Worm (Caenorhabditis elegans) whole organism, L4 larva: ENCODE results near the gene sqst-4.

Experiments used
- D1046.2 ChIP-seq: fragments of 200-800 bp; sonication (Bioruptor generic); IDR thresholded peaks from 2 replicates; pipeline ENCODE4 v1.3.6; 2022; ENCODE audit warnings: missing genetic modification characterization, missing compliant biosample characterization
- F37D6.2 ChIP-seq: sonication (generic microtip); optimal IDR thresholded peaks from 2 replicates; lab custom pipeline; 2016; ENCODE audit warnings: mild to moderate bottlenecking, missing genetic modification characterization, missing compliant biosample characterization
- F49E8.2 ChIP-seq: sonication (generic microtip); optimal IDR thresholded peaks from 2 replicates; lab custom pipeline; 2016; ENCODE audit warnings: missing compliant biosample characterization, mild to moderate bottlenecking, missing genetic modification characterization, borderline replicate concordance
- T20F7.1 ChIP-seq: fragments of 200-800 bp; sonication (Bioruptor generic); optimal IDR thresholded peaks from 2 replicates; lab custom pipeline; 2018; ENCODE audit warnings: mild to moderate bottlenecking, missing genetic modification characterization, missing compliant biosample characterization
- Y105C5A.15 ChIP-seq: fragments of 200-800 bp; sonication (Bioruptor generic); IDR thresholded peaks from 2 replicates; pipeline ENCODE4 v1.3.6; 2022; ENCODE audit warnings: missing genetic modification characterization, missing compliant biosample characterization
- Y75B8A.6 ChIP-seq: fragments of 200-800 bp; sonication (Bioruptor generic); IDR thresholded peaks from 2 replicates; pipeline ENCODE4 v1.3.6; 2022; ENCODE audit warnings: missing genetic modification reagents, missing genetic modification characterization, missing compliant biosample characterization
- ZK337.2 ChIP-seq: fragments of 200-800 bp; sonication (Bioruptor generic); IDR thresholded peaks from 2 replicates; pipeline ENCODE4 v1.3.6; 2022; ENCODE audit warnings: missing genetic modification reagents, missing genetic modification characterization, missing compliant biosample characterization
- ZK546.5 ChIP-seq, 2 experiments: sonication (generic microtip); optimal IDR thresholded peaks; 2 replicates each; lab custom pipeline; 2017; ENCODE audit warnings: missing biosample characterization in 2 of 2, missing genetic modification characterization in 2 of 2
- aly-2 ChIP-seq: sonication (generic microtip); optimal IDR thresholded peaks from 2 replicates; lab custom pipeline; 2018; ENCODE audit warnings: missing biosample characterization, missing genetic modification characterization
- ceh-20 ChIP-seq: fragments of 200-800 bp; sonication (Bioruptor generic); IDR thresholded peaks from 2 replicates; pipeline ENCODE4 v1.3.6; 2022; ENCODE audit warnings: missing genetic modification reagents, missing genetic modification characterization, missing compliant biosample characterization
- ceh-28 ChIP-seq: fragments of 150-350 bp; optimal IDR thresholded peaks from 2 replicates; lab custom pipeline; 2014; ENCODE audit warnings: missing biosample characterization, missing genetic modification reagents, missing genetic modification characterization
- ceh-32 ChIP-seq: sonication (generic microtip); optimal IDR thresholded peaks from 2 replicates; lab custom pipeline; 2016; ENCODE audit warnings: mild to moderate bottlenecking, missing genetic modification characterization, missing compliant biosample characterization; ENCODE audit not compliant: poor library complexity
- ceh-44 ChIP-seq: fragments of 200-800 bp; sonication (Bioruptor generic); IDR thresholded peaks from 2 replicates; pipeline ENCODE4 v1.3.6; 2022; ENCODE audit warnings: missing genetic modification reagents, missing genetic modification characterization, missing compliant biosample characterization
- ceh-82 ChIP-seq: sonication (generic microtip); optimal IDR thresholded peaks from 2 replicates; lab custom pipeline; 2017; ENCODE audit warnings: missing biosample characterization, missing genetic modification characterization
- ces-1 ChIP-seq: fragments of 150-350 bp; sonication (generic microtip); optimal IDR thresholded peaks from 4 replicates; lab custom pipeline; 2014; ENCODE audit warnings: missing biosample characterization, missing genetic modification reagents, missing genetic modification characterization
- cey-2 ChIP-seq: sonication (generic microtip); optimal IDR thresholded peaks from 3 replicates; lab custom pipeline; 2017; ENCODE audit warnings: missing genetic modification characterization, mild to moderate bottlenecking, missing compliant biosample characterization, antibody characterized with exemption, borderline replicate concordance; ENCODE audit not compliant: insufficient read depth
- ctbp-1 ChIP-seq: fragments of 200-800 bp; sonication (Bioruptor generic); IDR thresholded peaks from 2 replicates; pipeline ENCODE4 v1.3.6; 2022; ENCODE audit warnings: missing genetic modification reagents, missing genetic modification characterization, missing compliant biosample characterization
- daf-12 ChIP-seq: fragments of 150-350 bp; optimal IDR thresholded peaks from 2 replicates; lab custom pipeline; 2014; ENCODE audit warnings: missing biosample characterization, missing genetic modification reagents, missing genetic modification characterization
- dpl-1 ChIP-seq: fragments of 150-350 bp; optimal IDR thresholded peaks from 2 replicates; lab custom pipeline; 2014; ENCODE audit warnings: missing biosample characterization, missing genetic modification reagents, missing genetic modification characterization
- duxl-1 ChIP-seq: sonication (generic microtip); optimal IDR thresholded peaks from 2 replicates; lab custom pipeline; 2016; ENCODE audit warnings: mild to moderate bottlenecking, missing genetic modification characterization, moderate library complexity, missing compliant biosample characterization; ENCODE audit not compliant: poor library complexity
- fos-1 ChIP-seq: fragments of 150-350 bp; optimal IDR thresholded peaks from 2 replicates; lab custom pipeline; 2014; ENCODE audit warnings: missing biosample characterization, missing genetic modification characterization
- gei-8 ChIP-seq: fragments of 200-800 bp; sonication (Bioruptor generic); optimal IDR thresholded peaks from 2 replicates; lab custom pipeline; 2018; ENCODE audit warnings: mild to moderate bottlenecking, missing genetic modification characterization, missing compliant biosample characterization
- hif-1 ChIP-seq, 2 experiments: sonication (generic microtip); optimal IDR thresholded peaks; 2 replicates each; lab custom pipeline; 2016 to 2017; ENCODE audit warnings: missing compliant biosample characterization in 2 of 2, missing genetic modification characterization in 2 of 2, missing genetic modification reagents in 2 of 2, missing genotype in 2 of 2, mild to moderate bottlenecking in 1 of 2
- hlh-30 ChIP-seq: sonication (generic microtip); optimal IDR thresholded peaks from 2 replicates; lab custom pipeline; 2017; ENCODE audit warnings: antibody characterized with exemption, mild to moderate bottlenecking, missing genetic modification characterization, missing compliant biosample characterization; ENCODE audit not compliant: insufficient read depth
- hmg-1.1 ChIP-seq: fragments of 200-800 bp; sonication (Bioruptor generic); IDR thresholded peaks from 2 replicates; pipeline ENCODE4 v1.3.6; 2022; ENCODE audit warnings: missing genetic modification reagents, missing genetic modification characterization, missing compliant biosample characterization
- jun-1 ChIP-seq: fragments of 150-350 bp; optimal IDR thresholded peaks from 2 replicates; lab custom pipeline; 2014; ENCODE audit warnings: missing biosample characterization, missing genetic modification reagents, missing genetic modification characterization
- lin-13 ChIP-seq: fragments of 150-350 bp; optimal IDR thresholded peaks from 2 replicates; lab custom pipeline; 2014; ENCODE audit warnings: missing biosample characterization, missing genetic modification reagents, missing genetic modification characterization
- lin-38 ChIP-seq: fragments of 200-800 bp; sonication (Bioruptor generic); IDR thresholded peaks from 2 replicates; pipeline ENCODE4 v1.3.6; 2022; ENCODE audit warnings: missing genetic modification reagents, missing genetic modification characterization, missing compliant biosample characterization
- lin-39 ChIP-seq: fragments of 150-350 bp; optimal IDR thresholded peaks from 2 replicates; lab custom pipeline; 2014; ENCODE audit warnings: missing biosample characterization, missing genetic modification reagents, missing genetic modification characterization
- madf-5 ChIP-seq, 2 experiments: fragments of 200-800 bp; sonication (Bioruptor generic); IDR thresholded peaks; 2 replicates each; pipeline ENCODE4 v1.3.6; 2022; ENCODE audit warnings: missing compliant biosample characterization in 2 of 2, missing genetic modification characterization in 2 of 2
- madf-9 ChIP-seq: fragments of 200-800 bp; sonication (Bioruptor generic); conservative IDR thresholded peaks from 2 replicates; pipeline ENCODE4 v1.3.6; 2022; ENCODE audit warnings: missing genetic modification reagents, missing genetic modification characterization, missing compliant biosample characterization
- mdt-29 ChIP-seq: fragments of 200-800 bp; sonication (Bioruptor generic); IDR thresholded peaks from 2 replicates; pipeline ENCODE4 v1.3.6; 2022; ENCODE audit warnings: missing genetic modification reagents, missing genetic modification characterization, missing compliant biosample characterization
- mxl-3 ChIP-seq: fragments of 200-800 bp; sonication (Bioruptor generic); optimal IDR thresholded peaks from 2 replicates; lab custom pipeline; 2018; ENCODE audit warnings: mild to moderate bottlenecking, missing genetic modification characterization, missing compliant biosample characterization
- nhr-111 ChIP-seq: fragments of 200-800 bp; sonication (Bioruptor generic); optimal IDR thresholded peaks from 2 replicates; lab custom pipeline; 2018; ENCODE audit warnings: mild to moderate bottlenecking, missing genetic modification characterization, missing compliant biosample characterization
- nhr-237 ChIP-seq: sonication (generic microtip); optimal IDR thresholded peaks from 2 replicates; lab custom pipeline; 2017; ENCODE audit warnings: missing biosample characterization, missing genetic modification characterization
- nhr-77 ChIP-seq: fragments of 150-350 bp; optimal IDR thresholded peaks from 2 replicates; lab custom pipeline; 2014; ENCODE audit warnings: missing biosample characterization, missing genetic modification characterization
- sdz-12 ChIP-seq: fragments of 200-800 bp; sonication (Bioruptor generic); optimal IDR thresholded peaks from 2 replicates; lab custom pipeline; 2018; ENCODE audit warnings: mild to moderate bottlenecking, missing genetic modification characterization, missing compliant biosample characterization
- snpc-4 ChIP-seq: fragments of 150-350 bp; optimal IDR thresholded peaks from 2 replicates; lab custom pipeline; 2014; ENCODE audit warnings: missing biosample characterization, missing genetic modification characterization
- unc-39 ChIP-seq: sonication (generic microtip); optimal IDR thresholded peaks from 2 replicates; lab custom pipeline; 2017; ENCODE audit warnings: missing biosample characterization, missing genetic modification characterization
- unc-62 ChIP-seq, 3 experiments: fragments of 150-350 bp in 1 of 3; sonication (generic microtip); optimal IDR thresholded peaks in 2 of 3; peaks in 1 of 3; 1 replicate in 1 of 3; 2 replicates in 2 of 3; lab custom pipeline; 2014 to 2017; ENCODE audit warnings: missing biosample characterization in 3 of 3, missing genetic modification characterization in 3 of 3, missing genetic modification reagents in 3 of 3, missing genotype in 1 of 3
- zfp-3 ChIP-seq: fragments of 200-800 bp; sonication (Bioruptor generic); conservative IDR thresholded peaks from 2 replicates; pipeline ENCODE4 v1.3.6; 2022; ENCODE audit warnings: missing genetic modification reagents, missing genetic modification characterization, missing compliant biosample characterization
- ztf-7 ChIP-seq: fragments of 150-350 bp; optimal IDR thresholded peaks from 2 replicates; lab custom pipeline; 2014; ENCODE audit warnings: missing biosample characterization, missing genetic modification characterization

The sqst-4 gene

ce11 chrV:16488172-16488571 is at the start of gene sqst-4:
Gene sqst-4 (plus strand): TSS chrV:16488472.
- TF ChIP-seq daf-12 (no peak), nhr-111 (no peak), madf-5 (GFP tag; IDR thresholded peaks at IDR 0.05; lab: Robert Waterston, UW) (no peak), T20F7.1 (GFP tag; lab: Kevin White, UChicago) (no peak), ces-1 (GFP tag; lab: Kevin White, UChicago) (no peak), F37D6.2 (tag; lab: Kevin White, UChicago) (no peak), ZK546.5 (tag; optimal IDR thresholded peaks at IDR 0.05; lab: Kevin White, UChicago) (no peak), lin-13 (GFP tag; lab: Kevin White, UChicago) (no peak)

DNA sequence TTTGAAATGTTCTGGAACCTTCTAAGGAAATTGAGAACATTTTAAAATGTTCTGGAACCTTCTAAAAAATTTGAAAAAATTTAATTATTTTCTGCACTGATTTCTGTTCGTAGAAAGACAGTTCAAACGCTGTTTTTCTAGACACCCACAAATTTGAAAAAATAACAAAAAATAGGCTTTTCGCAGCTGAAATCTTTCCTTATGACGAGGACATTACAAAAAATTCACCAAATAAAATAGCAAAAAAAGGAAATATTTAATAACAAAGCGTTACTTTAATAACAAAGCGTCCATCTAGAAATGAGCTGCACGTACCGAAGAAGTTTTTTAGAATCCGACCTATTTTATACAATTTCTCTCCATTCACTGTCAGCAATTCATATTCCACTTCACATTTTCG is 44.6 kb upstream of the sqst-4 start, which contains the start of gene srh-141:
Gene srh-141, plus strand, starts transcription at position 301 of the 400 bp plus-strand sequence.
- TF ChIP-seq Y105C5A.15 (GFP tag; lab: Robert Waterston, UW) (no peak), unc-62 (GFP tag; optimal IDR thresholded peaks at IDR 0.05 in 1 of 2; lab: Kevin White, UChicago) (peak in 1 of 2 experiments; percentile 60), unc-62 (tag; optimal IDR thresholded peaks at IDR 0.05; lab: Kevin White, UChicago) (no peak), aly-2 (tag; lab: Kevin White, UChicago) (no peak), ZK337.2 (GFP tag; lab: Robert Waterston, UW) (no peak)

DNA sequence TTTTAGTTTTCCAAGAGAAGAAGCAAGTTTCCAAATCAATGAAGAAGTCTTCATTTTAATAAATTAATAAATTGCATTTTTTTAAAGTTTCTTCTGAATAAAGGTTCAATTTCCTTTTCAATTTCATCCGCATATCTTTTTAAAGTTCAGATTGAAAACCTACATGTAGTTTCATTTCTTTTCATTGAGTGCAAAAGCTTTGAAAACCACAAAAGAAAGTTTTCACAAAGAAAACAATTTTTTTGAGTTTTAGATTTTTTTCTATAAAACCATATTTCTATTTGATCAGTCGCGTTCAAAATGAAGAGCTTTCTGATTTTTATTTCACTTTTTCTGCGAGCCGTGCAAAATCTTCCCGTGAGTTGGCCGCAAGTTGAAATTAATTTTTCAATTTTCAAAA is 42.6 kb upstream of the sqst-4 start, which contains the start of gene T08G3.6:
Gene T08G3.6, plus strand, starts transcription at position 301 of the 400 bp plus-strand sequence.
- no peak for TF ChIP-seq ceh-82 (tag; lab: Kevin White, UChicago)
- TF ChIP-seq gei-8: no peak
- TF ChIP-seq ceh-28 (tag; lab: Kevin White, UChicago): no peak
- TF ChIP-seq Y105C5A.15 (GFP tag; lab: Robert Waterston, UW): no peak

- TF ChIP-seq nhr-237 (no peak), cey-2 (tag; lab: Kevin White, UChicago) (no peak), daf-12 (no peak), dpl-1 (GFP tag; lab: Kevin White, UChicago) (no peak), F49E8.2 (no peak), sdz-12 (no peak), ztf-7 (no peak), Y75B8A.6 (GFP tag; lab: Robert Waterston, UW) (no peak), ceh-32 (tag; lab: Kevin White, UChicago) (no peak), snpc-4 (tag; lab: Kevin White, UChicago) (no peak)
Measured at ce11 chrV:16446191-16446590, 42.1 kb upstream of the sqst-4 start.

- TF ChIP-seq hif-1 (tag; optimal IDR thresholded peaks at IDR 0.05; lab: Kevin White, UChicago) (no peak), lin-39 (no peak), snpc-4 (tag; lab: Kevin White, UChicago) (no peak), fos-1 (no peak), madf-5 (GFP tag; IDR thresholded peaks at IDR 0.05; lab: Robert Waterston, UW) (no peak), jun-1 (tag; lab: Kevin White, UChicago) (no peak)
Measured at ce11 chrV:16447735-16448134, 40.5 kb upstream of the sqst-4 start, which contains the start of gene T08G3.13. Gene T08G3.13 (plus strand): TSS chrV:16448035.

- TF ChIP-seq ztf-7 (no peak), hlh-30 (tag; lab: Kevin White, UChicago) (no peak), ctbp-1 (no peak), ceh-20 (GFP tag; lab: Robert Waterston, UW) (no peak), nhr-77 (tag; lab: Kevin White, UChicago) (no peak), madf-9 (no peak), lin-38 (GFP tag; lab: Robert Waterston, UW) (no peak), mxl-3 (no peak), hmg-1.1 (GFP tag; lab: Robert Waterston, UW) (no peak), zfp-3 (no peak), nhr-111 (no peak), D1046.2 (no peak), unc-39 (no peak), duxl-1 (no peak), mdt-29 (no peak), ceh-44 (GFP tag; lab: Robert Waterston, UW) (no peak)
Measured at ce11 chrV:16455065-16455464, 33.2 kb upstream of the sqst-4 start, which contains the start of gene str-14. Gene str-14 (minus strand): TSS chrV:16455165.
